Comparison of ENCODE assay signal across 3 worm cellular contexts in genomic region chrV:13660660-13661325, ce11.
TF ChIP-seq lines count a peak whose summit lies in the region.

Gene letm-1, plus strand, starts transcription at chrV:13661257.

TF ChIP-seq in whole organism, L1 larva, 84 proteins besides CTCF, POLR2A, EP300 and RAD21 (continued from another document and continues in another):
- TF ChIP-seq mab-9 (GFP tag; IDR thresholded peaks at IDR 0.05; lab: Robert Waterston, UW) = no peak
- no peak for TF ChIP-seq tbx-2 (tag; optimal IDR thresholded peaks at IDR 0.05; lab: Kevin White, UChicago)
- TF ChIP-seq skn-1 (tag; optimal IDR thresholded peaks at IDR 0.05; lab: Kevin White, UChicago) = no peak
- no peak for TF ChIP-seq pqm-1 (tag; optimal IDR thresholded peaks at IDR 0.05; lab: Kevin White, UChicago)
- no peak for TF ChIP-seq snpc-4 (tag; optimal IDR thresholded peaks at IDR 0.05; lab: Kevin White, UChicago)
- TF ChIP-seq nhr-77 (tag; optimal IDR thresholded peaks at IDR 0.05; lab: Kevin White, UChicago) = no peak
- TF ChIP-seq sptf-1 (tag; optimal IDR thresholded peaks at IDR 0.05; lab: Kevin White, UChicago) = no peak
- no peak for TF ChIP-seq nhr-90 (tag; optimal IDR thresholded peaks at IDR 0.05; lab: Kevin White, UChicago; ENCODE audit: poor library complexity)
- no peak for TF ChIP-seq fkh-10 (GFP tag; optimal IDR thresholded peaks at IDR 0.05; lab: Kevin White, UChicago)
- TF ChIP-seq unc-62 (GFP tag; optimal IDR thresholded peaks at IDR 0.05; lab: Kevin White, UChicago) = no peak
- no peak for TF ChIP-seq nhr-76 (tag; optimal IDR thresholded peaks at IDR 0.05; lab: Kevin White, UChicago)
- TF ChIP-seq dsc-1 (tag; optimal IDR thresholded peaks at IDR 0.05; lab: Kevin White, UChicago) = no peak
- no peak for TF ChIP-seq lin-39 (tag; optimal IDR thresholded peaks at IDR 0.05; lab: Kevin White, UChicago)
- TF ChIP-seq elt-3 (tag; optimal IDR thresholded peaks at IDR 0.05; lab: Kevin White, UChicago) = peak in 1 of 6 experiments; percentile 12
- peak; percentile 52 for TF ChIP-seq nhr-20 (tag; optimal IDR thresholded peaks at IDR 0.05; lab: Kevin White, UChicago)
- TF ChIP-seq egl-13 (tag; optimal IDR thresholded peaks at IDR 0.05; lab: Kevin White, UChicago) = no peak
- peak; percentile 48 for TF ChIP-seq C16A3.4 (tag; optimal IDR thresholded peaks at IDR 0.05; lab: Kevin White, UChicago)
- TF ChIP-seq egl-27 (tag; optimal IDR thresholded peaks at IDR 0.05; lab: Kevin White, UChicago) = no peak
- peak; percentile 46 for TF ChIP-seq nhr-19 (GFP tag; conservative IDR thresholded peaks at IDR 0.05; lab: Robert Waterston, UW)
- TF ChIP-seq nhr-47 (tag; optimal IDR thresholded peaks at IDR 0.05; lab: Kevin White, UChicago) = no peak
- no peak for TF ChIP-seq nhr-84 (tag; optimal IDR thresholded peaks at IDR 0.05; lab: Kevin White, UChicago)
- peak in 1 of 2 experiments; percentile 12 for TF ChIP-seq lsy-2 (tag; optimal IDR thresholded peaks at IDR 0.05; lab: Kevin White, UChicago)
- no peak for TF ChIP-seq unc-130 (tag; optimal IDR thresholded peaks at IDR 0.05; lab: Kevin White, UChicago)
- TF ChIP-seq isw-1 (GFP tag; IDR thresholded peaks at IDR 0.05; lab: Robert Waterston, UW) = no peak
- TF ChIP-seq lin-14 (GFP tag; optimal IDR thresholded peaks at IDR 0.05; lab: Kevin White, UChicago) = peak; percentile 50
- no peak for TF ChIP-seq swsn-7 (tag; optimal IDR thresholded peaks at IDR 0.05; lab: Kevin White, UChicago)
- no peak for TF ChIP-seq aly-2 (tag; optimal IDR thresholded peaks at IDR 0.05; lab: Kevin White, UChicago)
- TF ChIP-seq ztf-4 (tag; optimal IDR thresholded peaks at IDR 0.05; lab: Kevin White, UChicago) = no peak
- TF ChIP-seq nhr-85 (tag; lab: Kevin White, UChicago) = peak; percentile 76
- TF ChIP-seq unc-86 (tag; optimal IDR thresholded peaks at IDR 0.05; lab: Kevin White, UChicago) = no peak
- TF ChIP-seq nhr-71 (tag; optimal IDR thresholded peaks at IDR 0.05; lab: Kevin White, UChicago) = peak; percentile 67
- TF ChIP-seq ceh-82 (tag; optimal IDR thresholded peaks at IDR 0.05; lab: Kevin White, UChicago) = no peak
- TF ChIP-seq efl-3 (GFP tag; optimal IDR thresholded peaks at IDR 0.05; lab: Kevin White, UChicago) = no peak
- no peak for TF ChIP-seq nhr-28 (tag; optimal IDR thresholded peaks at IDR 0.05; lab: Kevin White, UChicago)
- TF ChIP-seq ztf-11 (tag; optimal IDR thresholded peaks at IDR 0.05; lab: Kevin White, UChicago) = no peak
- no peak for TF ChIP-seq grh-1 (GFP tag; IDR thresholded peaks at IDR 0.05; lab: Robert Waterston, UW)
- no peak for TF ChIP-seq sup-37 (GFP tag; optimal IDR thresholded peaks at IDR 0.05; lab: Kevin White, UChicago)
- no peak for TF ChIP-seq mep-1 (tag; optimal IDR thresholded peaks at IDR 0.05; lab: Kevin White, UChicago)
- no peak for TF ChIP-seq Y116A8C.19 (tag; optimal IDR thresholded peaks at IDR 0.05; lab: Kevin White, UChicago; ENCODE audit: borderline replicate concordance)
- no peak for TF ChIP-seq ama-1 (optimal IDR thresholded peaks at IDR 0.05; lab: Kevin White, UChicago)
- TF ChIP-seq zag-1 (tag; optimal IDR thresholded peaks at IDR 0.05; lab: Kevin White, UChicago) = no peak
- no peak for TF ChIP-seq C04F5.9 (tag; optimal IDR thresholded peaks at IDR 0.05; lab: Kevin White, UChicago)
- no peak for TF ChIP-seq aha-1 (tag; optimal IDR thresholded peaks at IDR 0.05; lab: Kevin White, UChicago)
- no peak for TF ChIP-seq hlh-17 (GFP tag; optimal IDR thresholded peaks at IDR 0.05; lab: Kevin White, UChicago; ENCODE audit: borderline replicate concordance)
- no peak for TF ChIP-seq ces-1 (GFP tag; optimal IDR thresholded peaks at IDR 0.05; lab: Kevin White, UChicago)
- no peak for TF ChIP-seq ceh-63 (GFP tag; optimal IDR thresholded peaks at IDR 0.05; lab: Kevin White, UChicago)
- no peak for TF ChIP-seq pax-3 (tag; optimal IDR thresholded peaks at IDR 0.05; lab: Kevin White, UChicago)

TF ChIP-seq in whole organism, L3 larva, 47 proteins besides CTCF, POLR2A, EP300 and RAD21 (continued from another document):
- no peak for TF ChIP-seq unc-62 (GFP tag; optimal IDR thresholded peaks at IDR 0.05; lab: Kevin White, UChicago)
- TF ChIP-seq nhr-237 (tag; optimal IDR thresholded peaks at IDR 0.05; lab: Kevin White, UChicago) = no peak
- peak; percentile 49 for TF ChIP-seq pha-4 (tag; optimal IDR thresholded peaks at IDR 0.05; lab: Kevin White, UChicago)
- no peak for TF ChIP-seq fkh-10 (GFP tag; optimal IDR thresholded peaks at IDR 0.05; lab: Kevin White, UChicago)
- TF ChIP-seq nhr-25 (tag; optimal IDR thresholded peaks at IDR 0.05; lab: Kevin White, UChicago) = no peak
- TF ChIP-seq egl-27 (tag; optimal IDR thresholded peaks at IDR 0.05; lab: Kevin White, UChicago) = no peak
- no peak for TF ChIP-seq nhr-12 (tag; optimal IDR thresholded peaks at IDR 0.05; lab: Kevin White, UChicago)
- TF ChIP-seq nfya-1 (tag; optimal IDR thresholded peaks at IDR 0.05; lab: Kevin White, UChicago; ENCODE audit: insufficient read depth) = peak; percentile 12
- no peak for TF ChIP-seq nhr-43 (tag; optimal IDR thresholded peaks at IDR 0.05; lab: Kevin White, UChicago; ENCODE audit: poor library complexity, severe bottlenecking)
- TF ChIP-seq jun-1 (tag; optimal IDR thresholded peaks at IDR 0.05; lab: Kevin White, UChicago) = no peak
- no peak for TF ChIP-seq elt-3 (tag; optimal IDR thresholded peaks at IDR 0.05; lab: Kevin White, UChicago)
- TF ChIP-seq fos-1 (tag; optimal IDR thresholded peaks at IDR 0.05; lab: Kevin White, UChicago) = no peak
- no peak for TF ChIP-seq ztf-4 (tag; optimal IDR thresholded peaks at IDR 0.05; lab: Kevin White, UChicago)

TF ChIP-seq in whole organism, L4 larva, 104 proteins besides CTCF, POLR2A, EP300 and RAD21 (continued from another document):
- TF ChIP-seq mep-1 (tag; optimal IDR thresholded peaks at IDR 0.05; lab: Kevin White, UChicago) (peak; percentile 17), aha-1 (tag; lab: Kevin White, UChicago) (peak; percentile 17), daf-16 (GFP tag; optimal IDR thresholded peaks at IDR 0.05; lab: Kevin White, UChicago) (peak in 1 of 2 experiments; percentile 0), daf-16 (tag; optimal IDR thresholded peaks at IDR 0.05; lab: Kevin White, UChicago) (peak; percentile 71), dve-1 (tag; optimal IDR thresholded peaks at IDR 0.05; lab: Kevin White, UChicago; ENCODE audit: insufficient read depth) (peak; percentile 52), mdl-1 (tag; optimal IDR thresholded peaks at IDR 0.05; lab: Kevin White, UChicago) (no peak), lin-38 (GFP tag; IDR thresholded peaks at IDR 0.05; lab: Robert Waterston, UW) (peak; percentile 55), ceh-44 (GFP tag; IDR thresholded peaks at IDR 0.05; lab: Robert Waterston, UW) (no peak), daf-8 (GFP tag; IDR thresholded peaks at IDR 0.05; lab: Robert Waterston, UW) (no peak), nhr-237 (tag; optimal IDR thresholded peaks at IDR 0.05; lab: Kevin White, UChicago) (no peak)
